Worm (Caenorhabditis elegans) whole organism, L3 larva: Measurements from ENCODE around the gene str-89.

Source experiments
- R02D3.7 ChIP-seq: fragments of 150-350 bp; optimal IDR thresholded peaks from 2 replicates; lab custom pipeline; 2014; ENCODE audit warnings: missing biosample characterization, missing genetic modification characterization
- aly-2 ChIP-seq: fragments of 150-350 bp; optimal IDR thresholded peaks from 2 replicates; lab custom pipeline; 2014; ENCODE audit warnings: missing biosample characterization, missing genetic modification characterization
- ceh-28 ChIP-seq: fragments of 150-350 bp; optimal IDR thresholded peaks from 2 replicates; lab custom pipeline; 2014; ENCODE audit warnings: missing biosample characterization, missing genetic modification reagents, missing genetic modification characterization
- ceh-82 ChIP-seq: fragments of 150-350 bp; optimal IDR thresholded peaks from 2 replicates; lab custom pipeline; 2014; ENCODE audit warnings: missing biosample characterization, missing genetic modification characterization
- ceh-9 ChIP-seq: sonication (generic microtip); optimal IDR thresholded peaks from 2 replicates; lab custom pipeline; 2018; ENCODE audit warnings: missing biosample characterization, missing genetic modification characterization
- daf-12 ChIP-seq: fragments of 150-350 bp; optimal IDR thresholded peaks from 2 replicates; lab custom pipeline; 2014; ENCODE audit warnings: missing biosample characterization, missing genetic modification reagents, missing genetic modification characterization
- egl-5 ChIP-seq: fragments of 150-350 bp; optimal IDR thresholded peaks from 2 replicates; lab custom pipeline; 2017; ENCODE audit warnings: missing biosample characterization, missing genetic modification reagents, missing genetic modification characterization, inconsistent platforms
- elt-1 ChIP-seq: fragments of 150-350 bp; optimal IDR thresholded peaks from 2 replicates; lab custom pipeline; 2014; ENCODE audit warnings: missing biosample characterization, missing genetic modification characterization
- elt-2 ChIP-seq: sonication (generic microtip); optimal IDR thresholded peaks from 2 replicates; lab custom pipeline; 2016; ENCODE audit warnings: missing genetic modification reagents, mild to moderate bottlenecking, missing genetic modification characterization, missing compliant biosample characterization
- elt-3 ChIP-seq, 3 experiments: fragments of 150-350 bp in 1 of 3; sonication (generic microtip) in 2 of 3; optimal IDR thresholded peaks; 2 replicates in 2 of 3; 4 replicates in 1 of 3; lab custom pipeline; 2014 to 2017; ENCODE audit warnings: missing biosample characterization in 3 of 3, missing genetic modification characterization in 3 of 3
- eor-1 ChIP-seq, 2 experiments: fragments of 150-350 bp; optimal IDR thresholded peaks; 2 replicates each; lab custom pipeline; 2014 to 2018; ENCODE audit warnings: missing biosample characterization in 2 of 2, missing genetic modification characterization in 2 of 2
- fkh-10 ChIP-seq: sonication (generic microtip); optimal IDR thresholded peaks from 2 replicates; lab custom pipeline; 2017; ENCODE audit warnings: missing biosample characterization, missing genetic modification reagents, missing genetic modification characterization
- fkh-2 ChIP-seq: fragments of 150-350 bp; optimal IDR thresholded peaks from 2 replicates; lab custom pipeline; 2014; ENCODE audit warnings: missing biosample characterization, missing genetic modification reagents, missing genetic modification characterization
- fos-1 ChIP-seq: fragments of 150-350 bp; optimal IDR thresholded peaks from 2 replicates; lab custom pipeline; 2014; ENCODE audit warnings: missing biosample characterization, missing genetic modification characterization
- hmg-11 ChIP-seq: sonication (generic microtip); optimal IDR thresholded peaks from 2 replicates; lab custom pipeline; 2016; ENCODE audit warnings: missing genetic modification characterization, missing compliant biosample characterization
- jun-1 ChIP-seq: fragments of 150-350 bp; optimal IDR thresholded peaks from 2 replicates; lab custom pipeline; 2014; ENCODE audit warnings: missing biosample characterization, missing genetic modification reagents, missing genetic modification characterization
- lin-39 ChIP-seq: fragments of 150-350 bp; optimal IDR thresholded peaks from 2 replicates; lab custom pipeline; 2018; ENCODE audit warnings: missing biosample characterization, missing genetic modification reagents, missing genetic modification characterization
- lsy-12 ChIP-seq: sonication (generic microtip); optimal IDR thresholded peaks from 2 replicates; lab custom pipeline; 2016; ENCODE audit warnings: mild to moderate bottlenecking, missing genetic modification characterization, missing compliant biosample characterization
- nfya-1 ChIP-seq: sonication (generic microtip); optimal IDR thresholded peaks from 2 replicates; lab custom pipeline; 2017; ENCODE audit warnings: missing genetic modification characterization, mild to moderate bottlenecking, missing compliant biosample characterization, antibody characterized with exemption, moderate library complexity; ENCODE audit not compliant: insufficient read depth
- nhr-11 ChIP-seq: fragments of 150-350 bp; optimal IDR thresholded peaks from 2 replicates; lab custom pipeline; 2014; ENCODE audit warnings: missing biosample characterization, missing genetic modification characterization
- nhr-12 ChIP-seq: fragments of 150-350 bp; optimal IDR thresholded peaks from 2 replicates; lab custom pipeline; 2014; ENCODE audit warnings: missing biosample characterization, missing genetic modification characterization
- nhr-237 ChIP-seq: fragments of 150-350 bp; optimal IDR thresholded peaks from 2 replicates; lab custom pipeline; 2014; ENCODE audit warnings: missing biosample characterization, missing genetic modification characterization
- nhr-28 ChIP-seq: fragments of 150-350 bp; optimal IDR thresholded peaks from 2 replicates; lab custom pipeline; 2014; ENCODE audit warnings: missing biosample characterization, missing genetic modification characterization
- nhr-67 ChIP-seq: fragments of 150-350 bp; optimal IDR thresholded peaks from 2 replicates; lab custom pipeline; 2014; ENCODE audit warnings: missing biosample characterization, missing genetic modification characterization
- nhr-76 ChIP-seq: fragments of 150-350 bp; sonication (generic microtip); optimal IDR thresholded peaks from 5 replicates; lab custom pipeline; 2014; ENCODE audit warnings: missing biosample characterization, missing genetic modification characterization
- nhr-77 ChIP-seq: fragments of 150-350 bp; optimal IDR thresholded peaks from 2 replicates; lab custom pipeline; 2014; ENCODE audit warnings: missing biosample characterization, missing genetic modification characterization
- pha-4 ChIP-seq: fragments of 150-350 bp; optimal IDR thresholded peaks from 2 replicates; lab custom pipeline; 2014; ENCODE audit warnings: missing biosample characterization, missing genetic modification reagents, missing genetic modification characterization
- pqm-1 ChIP-seq: fragments of 150-350 bp; optimal IDR thresholded peaks from 2 replicates; lab custom pipeline; 2017; ENCODE audit warnings: missing biosample characterization, missing genetic modification characterization, inconsistent platforms
- sea-2 ChIP-seq: fragments of 150-350 bp; sonication (generic microtip); optimal IDR thresholded peaks from 4 replicates; lab custom pipeline; 2014; ENCODE audit warnings: missing biosample characterization, missing genetic modification reagents, missing genetic modification characterization
- snpc-4 ChIP-seq: fragments of 150-350 bp; optimal IDR thresholded peaks from 2 replicates; lab custom pipeline; 2014; ENCODE audit warnings: missing biosample characterization, missing genetic modification characterization
- tbx-2 ChIP-seq: sonication (generic microtip); optimal IDR thresholded peaks from 2 replicates; lab custom pipeline; 2016; ENCODE audit warnings: mild to moderate bottlenecking, missing genetic modification characterization, missing compliant biosample characterization
- unc-39 ChIP-seq: sonication (generic microtip); optimal IDR thresholded peaks from 4 replicates; lab custom pipeline; 2017; ENCODE audit warnings: missing biosample characterization, missing genetic modification characterization
- unc-62 ChIP-seq: fragments of 150-350 bp; sonication (generic microtip); optimal IDR thresholded peaks from 4 replicates; lab custom pipeline; 2014; ENCODE audit warnings: missing biosample characterization, missing genetic modification reagents, missing genetic modification characterization
- zag-1 ChIP-seq: fragments of 150-350 bp; optimal IDR thresholded peaks from 2 replicates; lab custom pipeline; 2014; ENCODE audit warnings: missing biosample characterization, missing genetic modification characterization
- ztf-11 ChIP-seq: fragments of 150-350 bp; optimal IDR thresholded peaks from 2 replicates; lab custom pipeline; 2014; ENCODE audit warnings: missing biosample characterization, missing genetic modification characterization
- ztf-4 ChIP-seq: fragments of 150-350 bp; optimal IDR thresholded peaks from 2 replicates; lab custom pipeline; 2014; ENCODE audit warnings: missing biosample characterization, missing genetic modification characterization

Gene str-89

DNA sequence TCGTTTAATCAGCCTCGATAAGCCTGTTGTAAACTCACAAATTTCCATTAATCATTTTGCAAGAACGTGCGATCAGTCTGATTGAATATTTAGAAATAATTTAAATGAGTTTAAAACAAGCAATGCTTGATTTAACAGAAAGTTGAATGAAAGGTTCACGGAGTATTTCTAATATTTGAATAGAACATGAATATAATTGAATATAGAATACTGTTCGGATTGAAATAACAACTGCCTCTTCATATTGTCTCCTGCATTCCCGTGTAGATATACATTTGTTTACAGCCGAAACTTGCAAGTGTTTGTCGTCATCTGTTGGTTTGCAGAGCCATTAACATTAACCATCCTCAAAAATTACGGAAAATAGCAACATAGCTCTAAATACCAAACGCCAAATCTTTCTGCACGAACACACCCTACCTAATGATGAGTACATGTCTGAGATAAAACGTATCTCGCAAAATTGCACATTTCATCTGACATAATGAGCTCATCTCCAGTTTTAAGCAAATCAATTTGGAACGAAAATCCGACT lies 32.2 kb downstream of the str-89 start, which contains the start of the genes Y26G10.5 and srh-32:
TSS of gene Y26G10.5 (minus strand) at position 101 of the 535 bp plus-strand sequence.
TSS of gene srh-32 (plus strand) at position 485 of the 535 bp plus-strand sequence.
- TF ChIP-seq nhr-237 (no peak), nfya-1 (no peak), sea-2 (GFP tag; lab: Kevin White, UChicago) (no peak), nhr-28 (no peak), ztf-11 (tag; lab: Kevin White, UChicago) (no peak), ceh-9 (no peak), ceh-82 (tag; lab: Kevin White, UChicago) (no peak), aly-2 (tag; lab: Kevin White, UChicago) (no peak), elt-3 (tag; optimal IDR thresholded peaks at IDR 0.05; lab: Kevin White, UChicago) (no peak)
- TF ChIP-seq, all 47 proteins: peak for 0

- TF ChIP-seq fkh-10 (no peak), lsy-12 (tag; lab: Kevin White, UChicago) (no peak), aly-2 (tag; lab: Kevin White, UChicago) (no peak), nhr-77 (tag; lab: Kevin White, UChicago) (no peak), nhr-76 (no peak), lin-39 (tag; lab: Kevin White, UChicago) (no peak), fos-1 (tag; lab: Kevin White, UChicago) (no peak), sea-2 (GFP tag; lab: Kevin White, UChicago) (no peak), nhr-11 (tag; lab: Kevin White, UChicago) (no peak), ceh-28 (no peak), zag-1 (tag; lab: Kevin White, UChicago) (no peak), unc-62 (no peak), nfya-1 (no peak), elt-2 (tag; lab: Kevin White, UChicago) (no peak), jun-1 (tag; lab: Kevin White, UChicago) (no peak), nhr-67 (tag; lab: Kevin White, UChicago) (no peak), fkh-2 (tag; lab: Kevin White, UChicago) (no peak), ceh-82 (tag; lab: Kevin White, UChicago) (no peak)
These were observed 37.2 kb downstream of the str-89 start, which contains the start of gene W06D12.6 for ce11 chrV:17705814-17706213. W06D12.6 (plus strand) TSS chrV:17706114.

ce11 chrV:17706217-17706806 lies 37.7 kb downstream of the str-89 start:
- no peak for TF ChIP-seq unc-39 (tag; lab: Kevin White, UChicago)
- TF ChIP-seq nhr-12 (tag; lab: Kevin White, UChicago): no peak
- no peak for TF ChIP-seq lin-39 (tag; lab: Kevin White, UChicago)
- no peak for TF ChIP-seq elt-3 (tag; optimal IDR thresholded peaks at IDR 0.05; lab: Kevin White, UChicago)
- no peak for TF ChIP-seq ztf-11 (tag; lab: Kevin White, UChicago)
- TF ChIP-seq daf-12 (tag; lab: Kevin White, UChicago): no peak

DNA sequence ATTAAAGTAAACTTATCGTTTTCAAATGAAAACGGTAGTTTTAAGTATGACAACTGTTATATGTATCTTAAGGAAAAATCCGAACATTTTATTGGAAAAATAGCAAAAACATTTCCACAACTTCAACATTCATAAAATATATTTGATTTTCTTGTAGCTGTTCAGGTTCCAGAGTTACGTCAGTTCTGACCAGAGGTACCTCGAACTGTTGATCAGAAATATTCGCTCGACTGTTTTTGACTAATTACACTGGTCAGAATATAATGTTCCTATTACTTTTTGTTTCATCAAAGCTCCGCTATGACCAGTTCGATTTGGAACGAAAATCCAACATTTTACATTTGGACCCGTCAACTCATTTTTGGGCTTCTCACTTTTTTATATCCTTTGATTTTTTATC lies 38.4 kb downstream of the str-89 start, which contains the start of gene srh-31:
TSS of gene srh-31 (plus strand) at position 301 of the 400 bp plus-strand sequence.
- no peak for TF ChIP-seq R02D3.7 (tag; lab: Kevin White, UChicago)
- TF ChIP-seq eor-1 (tag; optimal IDR thresholded peaks at IDR 0.05; lab: Kevin White, UChicago): no peak
- TF ChIP-seq egl-5 (tag; lab: Kevin White, UChicago): no peak
- TF ChIP-seq ztf-11 (tag; lab: Kevin White, UChicago): no peak
- no peak for TF ChIP-seq ztf-4 (tag; lab: Kevin White, UChicago)
- no peak for TF ChIP-seq daf-12 (tag; lab: Kevin White, UChicago)
- TF ChIP-seq nhr-12 (tag; lab: Kevin White, UChicago): no peak
- TF ChIP-seq elt-1 (tag; lab: Kevin White, UChicago): no peak
- TF ChIP-seq fkh-2 (tag; lab: Kevin White, UChicago): no peak
- TF ChIP-seq elt-2 (tag; lab: Kevin White, UChicago): no peak
- TF ChIP-seq pqm-1 (tag; lab: Kevin White, UChicago): no peak
- no peak for TF ChIP-seq nfya-1
- TF ChIP-seq lin-39 (tag; lab: Kevin White, UChicago): no peak
- TF ChIP-seq tbx-2 (tag; lab: Kevin White, UChicago): no peak
- TF ChIP-seq pha-4 (tag; lab: Kevin White, UChicago): no peak
- no peak for TF ChIP-seq hmg-11 (tag; lab: Kevin White, UChicago)
- TF ChIP-seq snpc-4 (tag; lab: Kevin White, UChicago): no peak
- TF ChIP-seq, all 47 proteins: peak for 0
